Worm (Caenorhabditis elegans): ENCODE measurements around the gene C24H11.2.
A peak's percentile ranks its signal among the peaks of the same experiment; 100 is the strongest.

C24H11.2 gene

ce11 chrIII:11836054-11836453, 43.9 kb upstream of the C24H11.2 start:
- TF ChIP-seq lin-54 (GFP tag; optimal IDR thresholded peaks at IDR 0.05) (no peak), madf-10 (tag; optimal IDR thresholded peaks at IDR 0.05) (peak; percentile 6), gei-17 (GFP tag; optimal IDR thresholded peaks at IDR 0.05) (no peak), dox-1 (GFP tag; IDR thresholded peaks at IDR 0.05) (0 out of 2 replicates have a peak, but pooled peaks have one; percentile 12), egrh-3 (GFP tag; IDR thresholded peaks at IDR 0.05) (0 out of 2 replicates have a peak, but pooled peaks have one; percentile 22), ceh-91 (GFP tag; IDR thresholded peaks at IDR 0.05) (no peak), lsl-1 (GFP tag; optimal IDR thresholded peaks at IDR 0.05) (no peak), zfh-2 (GFP tag; conservative IDR thresholded peaks at IDR 0.05) (peak; percentile 74), rec-8 (tag; optimal IDR thresholded peaks at IDR 0.05) (no peak), snpc-4 (GFP tag; optimal IDR thresholded peaks at IDR 0.05) (no peak), snpc-4 (tag; optimal IDR thresholded peaks at IDR 0.05) (no peak), snpc-1.3 (tag; optimal IDR thresholded peaks at IDR 0.05; ENCODE audit: insufficient read depth) (no peak), tbx-9 (tag; optimal IDR thresholded peaks at IDR 0.05; ENCODE audit: borderline replicate concordance) (no peak), Y56A3A.18 (GFP tag; IDR thresholded peaks at IDR 0.05) (no peak), ceh-58 (GFP tag; IDR thresholded peaks at IDR 0.05) (no peak), ZK185.1 (tag; optimal IDR thresholded peaks at IDR 0.05; ENCODE audit: poor library complexity, severe bottlenecking) (no peak), die-1 (tag; optimal IDR thresholded peaks at IDR 0.05) (peak; percentile 42), let-607 (tag; optimal IDR thresholded peaks at IDR 0.05) (no peak), attf-3 (GFP tag; conservative IDR thresholded peaks at IDR 0.05) (no peak), tbp1 (GFP tag; optimal IDR thresholded peaks at IDR 0.05) (no peak), pha-4 (tag; optimal IDR thresholded peaks at IDR 0.05) (no peak), F49E8.2 (tag; optimal IDR thresholded peaks at IDR 0.05; ENCODE audit: insufficient read depth) (no peak), ztf-3 (GFP tag; optimal IDR thresholded peaks at IDR 0.05) (no peak), cebp-1 (GFP tag; IDR thresholded peaks at IDR 0.05) (no peak; the same call in 1 of the 2 replicates), cebp-1 (tag; optimal IDR thresholded peaks at IDR 0.05) (peak; percentile 49), chd-7 (tag; optimal IDR thresholded peaks at IDR 0.05) (no peak)

DNA sequence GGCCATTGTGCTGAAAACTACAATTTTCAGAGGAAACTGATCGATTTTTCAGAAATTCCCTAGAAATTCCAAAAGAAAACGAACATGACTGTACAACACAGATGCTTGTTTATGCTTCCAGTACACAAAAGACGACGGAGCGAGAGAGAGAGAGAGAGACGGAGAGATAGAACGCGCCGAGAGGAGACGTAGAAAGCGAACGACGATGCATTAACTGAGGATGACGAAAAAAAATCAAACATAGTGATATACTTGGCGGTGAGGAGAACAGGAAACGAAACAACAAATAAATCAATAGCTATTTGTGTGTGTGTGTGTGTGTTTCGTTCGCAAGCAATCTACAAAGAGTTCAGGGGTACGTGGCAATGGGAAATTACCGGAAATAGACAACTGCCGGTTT, 42.6 kb upstream of the C24H11.2 start:
- peak; percentile 55 for TF ChIP-seq attf-5 (GFP tag; optimal IDR thresholded peaks at IDR 0.05)
- no peak for TF ChIP-seq repo-1 (tag; optimal IDR thresholded peaks at IDR 0.05)
- no peak for TF ChIP-seq cebp-2 (GFP tag; IDR thresholded peaks at IDR 0.05)
- no peak for TF ChIP-seq tlf-1 (GFP tag; optimal IDR thresholded peaks at IDR 0.05)
- no peak for TF ChIP-seq chd-7 (tag; optimal IDR thresholded peaks at IDR 0.05)
- no peak for TF ChIP-seq egrh-3 (GFP tag; IDR thresholded peaks at IDR 0.05)
- TF ChIP-seq dpl-1 (GFP tag; optimal IDR thresholded peaks at IDR 0.05): no peak
- TF ChIP-seq snpc-1.1 (tag; optimal IDR thresholded peaks at IDR 0.05; ENCODE audit: insufficient read depth): no peak
- no peak for TF ChIP-seq ztf-18 (tag; optimal IDR thresholded peaks at IDR 0.05)
- TF ChIP-seq lin-35 (GFP tag; optimal IDR thresholded peaks at IDR 0.05): no peak
- TF ChIP-seq bed-1 (GFP tag; IDR thresholded peaks at IDR 0.05): no peak
- no peak for TF ChIP-seq egl-18 (GFP tag; IDR thresholded peaks at IDR 0.05)
- no peak for TF ChIP-seq F49E8.2 (tag; optimal IDR thresholded peaks at IDR 0.05; ENCODE audit: insufficient read depth)
- TF ChIP-seq mxl-1 (tag; optimal IDR thresholded peaks at IDR 0.05): no peak
- no peak for TF ChIP-seq Y56A3A.18 (GFP tag; IDR thresholded peaks at IDR 0.05)
- no peak for TF ChIP-seq sea-2 (GFP tag; IDR thresholded peaks at IDR 0.05)
- no peak for TF ChIP-seq tbx-9 (tag; optimal IDR thresholded peaks at IDR 0.05; ENCODE audit: borderline replicate concordance)
- peak; percentile 73 for TF ChIP-seq pha-4 (tag; optimal IDR thresholded peaks at IDR 0.05)
- no peak for TF ChIP-seq ceh-27 (GFP tag; optimal IDR thresholded peaks at IDR 0.05)
- TF ChIP-seq xnd-1 (tag; optimal IDR thresholded peaks at IDR 0.05): no peak
- TF ChIP-seq dox-1 (GFP tag; IDR thresholded peaks at IDR 0.05): 0 out of 2 replicates have a peak, but pooled peaks have one; percentile 25
- no peak for TF ChIP-seq F39B2.1 (GFP tag; IDR thresholded peaks at IDR 0.05)
- TF ChIP-seq F33H1.4 (GFP tag; IDR thresholded peaks at IDR 0.05): no peak
- no peak for TF ChIP-seq hsf-1 (GFP tag; IDR thresholded peaks at IDR 0.05)
- TF ChIP-seq cebp-1 (GFP tag; IDR thresholded peaks at IDR 0.05): no peak
- peak; percentile 15 for TF ChIP-seq cebp-1 (tag; optimal IDR thresholded peaks at IDR 0.05)
- TF ChIP-seq B0336.3 (GFP tag; IDR thresholded peaks at IDR 0.05): no peak
- no peak for TF ChIP-seq Y53F4B.3 (GFP tag; IDR thresholded peaks at IDR 0.05)
- no peak for TF ChIP-seq madf-10 (tag; optimal IDR thresholded peaks at IDR 0.05)
- no peak for TF ChIP-seq nfya-2 (GFP tag; IDR thresholded peaks at IDR 0.05)
